Fruit fly (Drosophila melanogaster) whole organism, pupa: ENCODE measurements around the gene CG32708.
A peak's percentile ranks its signal among the peaks of the same experiment; 100 is the strongest.

ENCODE experiments used
- CG10348 ChIP-seq: fragments of 200-800 bp; sonication (Bioruptor generic); IDR thresholded peaks from 2 replicates; pipeline ENCODE4 v1.3.6; 2022; ENCODE audit warnings: missing biosample characterization, missing genetic modification characterization
- CG12605 ChIP-seq: fragments of 200-800 bp; sonication (Bioruptor generic); IDR thresholded peaks from 2 replicates; pipeline ENCODE4 v1.3.6; 2022; ENCODE audit warnings: missing biosample characterization, missing genetic modification characterization
- CG13204 ChIP-seq: fragments of 200-800 bp; sonication (Bioruptor generic); optimal IDR thresholded peaks from 2 replicates; lab custom pipeline; 2018; ENCODE audit warnings: missing biosample characterization, mild to moderate bottlenecking, missing genetic modification characterization, moderate library complexity
- CG14655 ChIP-seq: fragments of 200-800 bp; sonication (Bioruptor generic); optimal IDR thresholded peaks from 3 replicates; lab custom pipeline; 2017; ENCODE audit warnings: mild to moderate bottlenecking, missing biosample characterization, missing genetic modification reagents, missing genetic modification characterization
- CG15710 ChIP-seq: fragments of 200-800 bp; sonication (Bioruptor generic); optimal IDR thresholded peaks from 2 replicates; lab custom pipeline; 2018; ENCODE audit warnings: missing biosample characterization, mild to moderate bottlenecking, missing genetic modification characterization, moderate library complexity
- CG17806 ChIP-seq: fragments of 200-800 bp; sonication (Bioruptor generic); optimal IDR thresholded peaks from 2 replicates; lab custom pipeline; 2018; ENCODE audit warnings: missing biosample characterization, mild to moderate bottlenecking, missing genetic modification characterization, moderate library complexity
- CG32121 ChIP-seq: fragments of 200-800 bp; sonication (Bioruptor generic); IDR thresholded peaks from 2 replicates; pipeline ENCODE4 v1.3.6; 2022; ENCODE audit warnings: missing biosample characterization, missing genetic modification characterization
- CG34367 ChIP-seq: fragments of 200-800 bp; sonication (Bioruptor generic); optimal IDR thresholded peaks from 2 replicates; lab custom pipeline; 2018; ENCODE audit warnings: missing biosample characterization, mild to moderate bottlenecking, missing genetic modification characterization
- CG4496 ChIP-seq: fragments of 200-800 bp; sonication (Bioruptor generic); IDR thresholded peaks from 3 replicates; pipeline ENCODE4 v1.3.6; 2022; ENCODE audit warnings: missing biosample characterization, missing genetic modification characterization
- CG8159 ChIP-seq: fragments of 200-800 bp; sonication (Bioruptor generic); optimal IDR thresholded peaks from 3 replicates; lab custom pipeline; 2018; ENCODE audit warnings: missing biosample characterization, mild to moderate bottlenecking, missing genetic modification characterization, moderate library complexity
- CG8301 ChIP-seq: fragments of 200-800 bp; sonication (Bioruptor generic); optimal IDR thresholded peaks from 2 replicates; lab custom pipeline; 2018; ENCODE audit warnings: missing biosample characterization, mild to moderate bottlenecking, missing genetic modification characterization
- CG9948 ChIP-seq: fragments of 200-800 bp; sonication (Bioruptor generic); optimal IDR thresholded peaks from 2 replicates; lab custom pipeline; 2018; ENCODE audit warnings: missing biosample characterization, mild to moderate bottlenecking, missing genetic modification characterization, moderate library complexity
- D1 ChIP-seq: fragments of 200-800 bp; sonication (Bioruptor generic); optimal IDR thresholded peaks from 2 replicates; lab custom pipeline; 2018; ENCODE audit warnings: missing biosample characterization, mild to moderate bottlenecking, missing genetic modification characterization, moderate library complexity
- EcR ChIP-seq: fragments of 200-800 bp; sonication (Bioruptor generic); optimal IDR thresholded peaks from 3 replicates; lab custom pipeline; 2019; ENCODE audit warnings: missing biosample characterization, missing genetic modification characterization, mild to moderate bottlenecking, moderate library complexity, missing genetic modification reagents
- Ets98B ChIP-seq: fragments of 200-800 bp; sonication (Bioruptor generic); IDR thresholded peaks from 2 replicates; pipeline ENCODE4 v1.3.6; 2022; ENCODE audit warnings: missing biosample characterization, missing genetic modification characterization
- Pif1A ChIP-seq: fragments of 200-800 bp; sonication (Bioruptor generic); optimal IDR thresholded peaks from 3 replicates; lab custom pipeline; 2016; ENCODE audit warnings: missing biosample characterization, missing genetic modification characterization
- Pif1B ChIP-seq: fragments of 200-800 bp; sonication (Bioruptor generic); optimal IDR thresholded peaks from 3 replicates; lab custom pipeline; 2016; ENCODE audit warnings: missing biosample characterization, missing genetic modification characterization
- Snoo ChIP-seq: fragments of 200-800 bp; sonication (Bioruptor generic); optimal IDR thresholded peaks from 3 replicates; lab custom pipeline; 2017; ENCODE audit warnings: missing biosample characterization, mild to moderate bottlenecking, missing genetic modification characterization, inconsistent platforms
- fd96Ca ChIP-seq: fragments of 200-800 bp; sonication (Bioruptor generic); IDR thresholded peaks from 3 replicates; pipeline ENCODE4 v1.3.6; 2022; ENCODE audit warnings: missing biosample characterization, missing genetic modification characterization
- gl ChIP-seq: fragments of 200-800 bp; sonication (Bioruptor generic); optimal IDR thresholded peaks from 2 replicates; lab custom pipeline; 2018; ENCODE audit warnings: missing biosample characterization, mild to moderate bottlenecking, missing genetic modification characterization
- rn ChIP-seq: fragments of 200-800 bp; sonication (Bioruptor generic); IDR thresholded peaks from 2 replicates; pipeline ENCODE4 v1.3.6; 2022; ENCODE audit warnings: missing biosample characterization, missing genetic modification characterization

CG32708 gene

dm6 chrX:9047725-9048384, 37.9 kb upstream of the CG32708 start:
- TF ChIP-seq CG15710 (tag; lab: Kevin White, UChicago) (peak; percentile 92), CG32121 (peak; percentile 57; the same call in 1 of the 2 replicates), CG17806 (tag; lab: Kevin White, UChicago) (peak; percentile 86), fd96Ca (GFP tag; lab: Robert Waterston, UW) (peak; percentile 52; the same call in 1 of the 3 replicates), CG8301 (tag; lab: Kevin White, UChicago) (peak; percentile 83), D1 (tag; lab: Kevin White, UChicago) (peak; percentile 75), CG8159 (tag; lab: Kevin White, UChicago) (peak; percentile 94), rn (0 out of 2 replicates have a peak, but pooled peaks have one; percentile 19), CG10348 (GFP tag; lab: Robert Waterston, UW) (no peak), CG14655 (GFP tag; lab: Kevin White, UChicago) (peak; percentile 88), Ets98B (no peak), CG4496 (GFP tag; lab: Robert Waterston, UW) (peak; percentile 78; the same call in 2 of the 3 replicates), CG9948 (peak; percentile 90), CG12605 (peak; percentile 62; the same call in 1 of the 2 replicates), Snoo (tag; lab: Kevin White, UChicago) (peak; percentile 60), gl (tag; lab: Kevin White, UChicago) (peak; percentile 31), CG34367 (peak; percentile 84), CG13204 (GFP tag; lab: Kevin White, UChicago) (peak; percentile 96), Pif1A (GFP tag; lab: Kevin White, UChicago) (peak; percentile 76), EcR (GFP tag; lab: Kevin White, UChicago) (peak; percentile 78), Pif1B (peak; percentile 72)

- TF ChIP-seq CG34367 (no peak), gl (tag; lab: Kevin White, UChicago) (no peak), CG8301 (tag; lab: Kevin White, UChicago) (peak; percentile 22), CG9948 (peak; percentile 28), Snoo (tag; lab: Kevin White, UChicago) (no peak), CG17806 (tag; lab: Kevin White, UChicago) (peak; percentile 27), Pif1A (GFP tag; lab: Kevin White, UChicago) (no peak), CG14655 (GFP tag; lab: Kevin White, UChicago) (peak; percentile 38), EcR (GFP tag; lab: Kevin White, UChicago) (no peak), D1 (tag; lab: Kevin White, UChicago) (no peak), rn (no peak), CG10348 (GFP tag; lab: Robert Waterston, UW) (no peak), CG4496 (GFP tag; lab: Robert Waterston, UW) (no peak), CG15710 (tag; lab: Kevin White, UChicago) (peak; percentile 20), CG12605 (no peak), fd96Ca (GFP tag; lab: Robert Waterston, UW) (no peak), Ets98B (no peak), CG8159 (tag; lab: Kevin White, UChicago) (peak; percentile 40), CG13204 (GFP tag; lab: Kevin White, UChicago) (no peak), Pif1B (no peak), CG32121 (no peak)
Observed at dm6 chrX:9048385-9048750, 37.4 kb upstream of the CG32708 start.

dm6 chrX:9048941-9049340, 36.8 kb upstream of the CG32708 start:
- TF ChIP-seq CG10348 (GFP tag; lab: Robert Waterston, UW): no peak
- TF ChIP-seq, all 21 proteins: peak for 0

dm6 chrX:9060078-9060477, 25.7 kb upstream of the CG32708 start:
- TF ChIP-seq CG34367 (peak; percentile 83), EcR (GFP tag; lab: Kevin White, UChicago) (peak; percentile 4), fd96Ca (GFP tag; lab: Robert Waterston, UW) (peak; percentile 79), CG8159 (tag; lab: Kevin White, UChicago) (peak; percentile 86), Ets98B (peak; percentile 83), rn (peak; percentile 65; the same call in 1 of the 2 replicates), CG10348 (GFP tag; lab: Robert Waterston, UW) (no peak), Pif1A (GFP tag; lab: Kevin White, UChicago) (peak; percentile 72), CG8301 (tag; lab: Kevin White, UChicago) (peak; percentile 88), CG12605 (peak; percentile 81), CG15710 (tag; lab: Kevin White, UChicago) (peak; percentile 86), Snoo (tag; lab: Kevin White, UChicago) (peak; percentile 83), gl (tag; lab: Kevin White, UChicago) (peak; percentile 62), D1 (tag; lab: Kevin White, UChicago) (peak; percentile 64), CG9948 (peak; percentile 82), CG13204 (GFP tag; lab: Kevin White, UChicago) (peak; percentile 54), CG4496 (GFP tag; lab: Robert Waterston, UW) (peak; percentile 88), CG32121 (peak; percentile 87), Pif1B (peak; percentile 74), CG14655 (GFP tag; lab: Kevin White, UChicago) (peak; percentile 88), CG17806 (tag; lab: Kevin White, UChicago) (peak; percentile 83)

dm6 chrX:9061299-9061698, 24.4 kb upstream of the CG32708 start:
- TF ChIP-seq CG34367 (no peak), Pif1A (GFP tag; lab: Kevin White, UChicago) (peak; percentile 53), D1 (tag; lab: Kevin White, UChicago) (no peak), gl (tag; lab: Kevin White, UChicago) (no peak), Ets98B (peak; percentile 12; the same call in 1 of the 2 replicates), EcR (GFP tag; lab: Kevin White, UChicago) (peak; percentile 62), Pif1B (peak; percentile 22), CG9948 (peak; percentile 6), fd96Ca (GFP tag; lab: Robert Waterston, UW) (peak; percentile 31; the same call in 1 of the 3 replicates), CG10348 (GFP tag; lab: Robert Waterston, UW) (no peak), CG12605 (no peak), CG14655 (GFP tag; lab: Kevin White, UChicago) (peak; percentile 32), CG8301 (tag; lab: Kevin White, UChicago) (peak; percentile 28), CG8159 (tag; lab: Kevin White, UChicago) (peak; percentile 46), CG15710 (tag; lab: Kevin White, UChicago) (peak; percentile 3), CG4496 (GFP tag; lab: Robert Waterston, UW) (no peak), Snoo (tag; lab: Kevin White, UChicago) (no peak), CG32121 (peak; percentile 48)
